Fruit fly (Drosophila melanogaster) whole organism, embryonic: ENCODE results near the gene CG2931.

Source experiments
- Abd-B ChIP-seq: fragments of 200-800 bp; sonication (Bioruptor generic); optimal IDR thresholded peaks from 2 replicates; lab custom pipeline; 2018; ENCODE audit warnings: missing biosample characterization, mild to moderate bottlenecking, missing genetic modification characterization, moderate library complexity
- CG11247 ChIP-seq: fragments of 200-800 bp; sonication (Bioruptor generic); IDR thresholded peaks from 2 replicates; pipeline ENCODE4 v1.3.6; 2022; ENCODE audit warnings: missing biosample characterization, missing genetic modification characterization
- CG12104 ChIP-seq: fragments of 200-800 bp; sonication (Bioruptor generic); optimal IDR thresholded peaks from 3 replicates; lab custom pipeline; 2016; ENCODE audit warnings: missing biosample characterization, missing genetic modification characterization
- CG12744 ChIP-seq: fragments of 200-800 bp; sonication (Bioruptor generic); optimal IDR thresholded peaks from 2 replicates; lab custom pipeline; 2016; ENCODE audit warnings: missing biosample characterization, missing genetic modification characterization
- CG16813 ChIP-seq: fragments of 200-800 bp; sonication (Bioruptor generic); IDR thresholded peaks from 3 replicates; pipeline ENCODE4 v1.3.6; 2022; ENCODE audit warnings: missing biosample characterization, missing genetic modification characterization; ENCODE audit not compliant: partially characterized antibody
- CG2120 ChIP-seq: fragments of 200-800 bp; sonication (Bioruptor generic); optimal IDR thresholded peaks from 3 replicates; lab custom pipeline; 2016; ENCODE audit warnings: missing biosample characterization, missing genetic modification characterization
- CG31441 ChIP-seq: fragments of 200-800 bp; sonication (Bioruptor generic); IDR thresholded peaks from 2 replicates; pipeline ENCODE4 v1.3.6; 2022; ENCODE audit warnings: missing biosample characterization, missing genetic modification characterization
- CG5245 ChIP-seq: fragments of 200-800 bp; sonication (Bioruptor generic); optimal IDR thresholded peaks from 3 replicates; lab custom pipeline; 2016; ENCODE audit warnings: missing biosample characterization, missing genetic modification characterization
- CG6654 ChIP-seq: fragments of 200-800 bp; sonication (Bioruptor generic); optimal IDR thresholded peaks from 2 replicates; lab custom pipeline; 2017; ENCODE audit warnings: missing biosample characterization, mild to moderate bottlenecking, missing genetic modification characterization
- CG6765 ChIP-seq: fragments of 200-800 bp; sonication (Bioruptor generic); optimal IDR thresholded peaks from 3 replicates; lab custom pipeline; 2017; ENCODE audit warnings: missing biosample characterization, mild to moderate bottlenecking, missing genetic modification characterization
- CG7556 ChIP-seq: fragments of 200-800 bp; sonication (Bioruptor generic); optimal IDR thresholded peaks from 2 replicates; lab custom pipeline; 2017; ENCODE audit warnings: missing biosample characterization, mild to moderate bottlenecking, missing genetic modification characterization
- CG8924 ChIP-seq: fragments of 200-800 bp; optimal IDR thresholded peaks from 3 replicates; lab custom pipeline; 2019; ENCODE audit warnings: missing biosample characterization, mild to moderate bottlenecking, missing genetic modification characterization, moderate library complexity
- CG9817 ChIP-seq: fragments of 200-800 bp; sonication (Bioruptor generic); optimal IDR thresholded peaks from 2 replicates; lab custom pipeline; 2018; ENCODE audit warnings: missing biosample characterization, mild to moderate bottlenecking, missing genetic modification characterization, moderate library complexity
- Dad ChIP-seq: fragments of 200-800 bp; sonication (Bioruptor generic); optimal IDR thresholded peaks from 3 replicates; lab custom pipeline; 2016; ENCODE audit warnings: missing biosample characterization, missing genetic modification characterization
- Dbx ChIP-seq: fragments of 200-800 bp; sonication (Bioruptor generic); IDR thresholded peaks from 3 replicates; pipeline ENCODE4 v1.3.6; 2022; ENCODE audit warnings: missing biosample characterization, missing genetic modification characterization
- E2f1 ChIP-seq: fragments of 200-800 bp; sonication (Bioruptor generic); IDR thresholded peaks from 2 replicates; pipeline ENCODE4 v1.3.6; 2022; ENCODE audit warnings: missing biosample characterization, missing genetic modification characterization
- Fer1 ChIP-seq: fragments of 200-800 bp; sonication (Bioruptor generic); optimal IDR thresholded peaks from 2 replicates; lab custom pipeline; 2017; ENCODE audit warnings: missing biosample characterization, mild to moderate bottlenecking, missing genetic modification characterization
- GATAe ChIP-seq: fragments of 200-800 bp; sonication (Bioruptor generic); conservative IDR thresholded peaks from 2 replicates; pipeline ENCODE4 v1.3.6; 2022; ENCODE audit warnings: missing biosample characterization, missing genetic modification characterization
- HLH3B ChIP-seq: fragments of 200-800 bp; sonication (Bioruptor generic); IDR thresholded peaks from 2 replicates; pipeline ENCODE4 v1.3.6; 2022; ENCODE audit warnings: missing biosample characterization, missing genetic modification characterization
- HLH4C ChIP-seq: fragments of 200-800 bp; sonication (Bioruptor generic); IDR thresholded peaks from 3 replicates; pipeline ENCODE4 v1.3.6; 2022; ENCODE audit warnings: missing biosample characterization, missing genetic modification characterization; ENCODE audit not compliant: partially characterized antibody
- Nf-YA ChIP-seq: fragments of 200-800 bp; sonication (Bioruptor generic); IDR thresholded peaks from 2 replicates; pipeline ENCODE4 v1.3.6; 2022; ENCODE audit warnings: missing biosample characterization, missing genetic modification characterization
- Opbp ChIP-seq: fragments of 200-800 bp; sonication (Bioruptor generic); IDR thresholded peaks from 3 replicates; pipeline ENCODE4 v1.3.6; 2022; ENCODE audit warnings: missing biosample characterization, missing genetic modification characterization; ENCODE audit not compliant: partially characterized antibody
- Ravus ChIP-seq: fragments of 200-800 bp; sonication (Bioruptor generic); IDR thresholded peaks from 2 replicates; pipeline ENCODE4 v1.3.6; 2022; ENCODE audit warnings: missing biosample characterization, missing genetic modification characterization
- TFAM ChIP-seq: fragments of 200-800 bp; sonication (Bioruptor generic); optimal IDR thresholded peaks from 2 replicates; lab custom pipeline; 2017; ENCODE audit warnings: missing biosample characterization, missing genetic modification characterization, inconsistent platforms
- Xrp1 ChIP-seq: fragments of 200-800 bp; sonication (Bioruptor generic); IDR thresholded peaks from 2 replicates; pipeline ENCODE4 v1.3.6; 2022; ENCODE audit warnings: missing biosample characterization, missing genetic modification characterization
- ab ChIP-seq: fragments of 200-800 bp; sonication (Bioruptor generic); optimal IDR thresholded peaks from 2 replicates; lab custom pipeline; 2016; ENCODE audit warnings: missing biosample characterization, missing genetic modification characterization
- ac ChIP-seq: fragments of 200-800 bp; sonication (Bioruptor generic); optimal IDR thresholded peaks from 3 replicates; lab custom pipeline; 2017; ENCODE audit warnings: missing biosample characterization, mild to moderate bottlenecking, missing genetic modification characterization
- amos ChIP-seq: fragments of 200-800 bp; sonication (Bioruptor generic); IDR thresholded peaks from 2 replicates; pipeline ENCODE4 v1.3.6; 2022; ENCODE audit warnings: missing biosample characterization, missing genetic modification characterization; ENCODE audit not compliant: partially characterized antibody
- ato ChIP-seq: fragments of 200-800 bp; sonication (Bioruptor generic); IDR thresholded peaks from 2 replicates; pipeline ENCODE4 v1.3.6; 2022; ENCODE audit warnings: missing biosample characterization, missing genetic modification characterization; ENCODE audit not compliant: partially characterized antibody
- az2 ChIP-seq: fragments of 200-800 bp; sonication (Bioruptor generic); optimal IDR thresholded peaks from 3 replicates; lab custom pipeline; 2016; ENCODE audit warnings: missing biosample characterization, missing genetic modification characterization
- bab2 ChIP-seq: fragments of 200-800 bp; sonication (Bioruptor generic); optimal IDR thresholded peaks from 2 replicates; lab custom pipeline; 2016; ENCODE audit warnings: missing biosample characterization, missing genetic modification characterization
- btn ChIP-seq: fragments of 200-800 bp; sonication (Bioruptor generic); optimal IDR thresholded peaks from 2 replicates; lab custom pipeline; 2016; ENCODE audit warnings: missing biosample characterization, missing genetic modification characterization
- chif ChIP-seq, 2 experiments: fragments of 200-800 bp; sonication (Bioruptor generic); optimal IDR thresholded peaks; 3 replicates each; lab custom pipeline; 2016; ENCODE audit warnings: missing biosample characterization in 2 of 2, missing genetic modification characterization in 2 of 2
- ewg ChIP-seq: fragments of 200-800 bp; sonication (Bioruptor generic); optimal IDR thresholded peaks from 3 replicates; lab custom pipeline; 2017; ENCODE audit warnings: mild to moderate bottlenecking, missing biosample characterization, missing genetic modification reagents, missing genetic modification characterization
- fd102C ChIP-seq: fragments of 200-800 bp; sonication (Bioruptor generic); optimal IDR thresholded peaks from 2 replicates; lab custom pipeline; 2018; ENCODE audit warnings: missing biosample characterization, mild to moderate bottlenecking, missing genetic modification characterization, moderate library complexity
- fd3F ChIP-seq: fragments of 200-800 bp; sonication (Bioruptor generic); optimal IDR thresholded peaks from 2 replicates; lab custom pipeline; 2018; ENCODE audit warnings: missing biosample characterization, mild to moderate bottlenecking, missing genetic modification characterization, moderate library complexity
- ftz-f1 ChIP-seq: fragments of 200-800 bp; sonication (Bioruptor generic); optimal IDR thresholded peaks from 2 replicates; lab custom pipeline; 2016; ENCODE audit warnings: missing biosample characterization, missing genetic modification characterization
- h ChIP-seq: fragments of >200 bp; optimal IDR thresholded peaks from 2 replicates; lab custom pipeline; 2017
- inv ChIP-seq: fragments of 200-800 bp; sonication (Bioruptor generic); IDR thresholded peaks from 2 replicates; pipeline ENCODE4 v1.3.6; 2022; ENCODE audit warnings: missing biosample characterization, missing genetic modification characterization; ENCODE audit not compliant: partially characterized antibody
- kah ChIP-seq: fragments of 200-800 bp; sonication (Bioruptor generic); optimal IDR thresholded peaks from 2 replicates; lab custom pipeline; 2018; ENCODE audit warnings: missing biosample characterization, mild to moderate bottlenecking, missing genetic modification characterization
- nerfin-1 ChIP-seq: fragments of 200-800 bp; sonication (Bioruptor generic); optimal IDR thresholded peaks from 3 replicates; lab custom pipeline; 2019; ENCODE audit warnings: missing biosample characterization, mild to moderate bottlenecking, missing genetic modification characterization, moderate library complexity
- org-1 ChIP-seq: fragments of 200-800 bp; sonication (Bioruptor generic); optimal IDR thresholded peaks from 2 replicates; lab custom pipeline; 2017; ENCODE audit warnings: missing biosample characterization, missing genetic modification characterization
- phol ChIP-seq: fragments of 200-800 bp; sonication (Bioruptor generic); optimal IDR thresholded peaks from 3 replicates; lab custom pipeline; 2018; ENCODE audit warnings: missing biosample characterization, mild to moderate bottlenecking, missing genetic modification characterization, moderate library complexity
- pita ChIP-seq: fragments of 200-800 bp; sonication (Bioruptor generic); optimal IDR thresholded peaks from 2 replicates; lab custom pipeline; 2017; ENCODE audit warnings: missing biosample characterization, mild to moderate bottlenecking, missing genetic modification characterization
- row ChIP-seq: fragments of 200-800 bp; sonication (Bioruptor generic); IDR thresholded peaks from 3 replicates; pipeline ENCODE4 v1.3.6; 2022; ENCODE audit warnings: missing biosample characterization, missing genetic modification characterization
- sim ChIP-seq: fragments of 200-800 bp; sonication (Bioruptor generic); IDR thresholded peaks from 2 replicates; pipeline ENCODE4 v1.3.6; 2022; ENCODE audit warnings: missing biosample characterization, missing genetic modification characterization
- sima ChIP-seq: fragments of 200-800 bp; sonication (Bioruptor generic); optimal IDR thresholded peaks from 2 replicates; lab custom pipeline; 2016; ENCODE audit warnings: missing biosample characterization, missing genetic modification characterization
- so ChIP-seq: fragments of 200-800 bp; sonication (Bioruptor generic); IDR thresholded peaks from 3 replicates; pipeline ENCODE4 v1.3.6; 2022; ENCODE audit warnings: missing biosample characterization, missing genetic modification characterization
- sqz ChIP-seq: fragments of 200-800 bp; sonication (Bioruptor generic); optimal IDR thresholded peaks from 3 replicates; lab custom pipeline; 2018; ENCODE audit warnings: missing biosample characterization, mild to moderate bottlenecking, missing genetic modification characterization
- tap ChIP-seq: fragments of 200-800 bp; optimal IDR thresholded peaks from 3 replicates; lab custom pipeline; 2019; ENCODE audit warnings: missing biosample characterization, mild to moderate bottlenecking, missing genetic modification characterization, moderate library complexity
- tin ChIP-seq: fragments of 200-800 bp; sonication (Bioruptor generic); optimal IDR thresholded peaks from 3 replicates; lab custom pipeline; 2016; ENCODE audit warnings: missing biosample characterization, missing genetic modification characterization
- zfh2 ChIP-seq: fragments of 200-800 bp; sonication (Bioruptor generic); optimal IDR thresholded peaks from 2 replicates; lab custom pipeline; 2016; ENCODE audit warnings: missing biosample characterization, missing genetic modification characterization

CG2931 gene

dm6 chr3R:5613114-5613443 is 44.7 kb upstream of the CG2931 start, which contains the start of gene Atu (continued):
- no peak for TF ChIP-seq HLH3B (GFP tag; lab: Robert Waterston, UW)
- peak; percentile 3 for TF ChIP-seq ewg (GFP tag; lab: Kevin White, UChicago)
- TF ChIP-seq CG6765 (GFP tag; lab: Kevin White, UChicago): no peak
- peak; percentile 93 for TF ChIP-seq CG16813 (GFP tag; lab: Robert Waterston, UW)
- TF ChIP-seq Xrp1 (GFP tag; lab: Robert Waterston, UW): no peak
- no peak for TF ChIP-seq tap
- no peak for TF ChIP-seq kah (GFP tag; lab: Kevin White, UChicago)
- no peak for TF ChIP-seq Nf-YA
- TF ChIP-seq Ravus (GFP tag; lab: Robert Waterston, UW): no peak
- TF ChIP-seq CG8924: peak; percentile 33
- TF ChIP-seq ftz-f1 (GFP tag; lab: Kevin White, UChicago): no peak
- TF ChIP-seq so (GFP tag; lab: Robert Waterston, UW): no peak
- TF ChIP-seq Dbx: no peak
- no peak for TF ChIP-seq ab (GFP tag; lab: Kevin White, UChicago)
- TF ChIP-seq pita (GFP tag; lab: Kevin White, UChicago): no peak
- TF ChIP-seq CG12104 (GFP tag; lab: Kevin White, UChicago): no peak
- TF ChIP-seq CG6654 (GFP tag; lab: Kevin White, UChicago): no peak
- no peak for TF ChIP-seq GATAe (GFP tag; lab: Robert Waterston, UW)
- TF ChIP-seq tin (GFP tag; lab: Kevin White, UChicago): peak; percentile 28
- no peak for TF ChIP-seq bab2
- no peak for TF ChIP-seq CG5245 (GFP tag; lab: Kevin White, UChicago)
- no peak for TF ChIP-seq az2
- TF ChIP-seq nerfin-1: peak; percentile 18
- TF ChIP-seq TFAM (GFP tag; lab: Kevin White, UChicago): no peak
- TF ChIP-seq zfh2 (GFP tag; lab: Kevin White, UChicago): peak; percentile 38
- TF ChIP-seq h (lab: Kevin White, UChicago): no peak
- TF ChIP-seq CG2120 (GFP tag; lab: Kevin White, UChicago): peak; percentile 72
- peak; percentile 32 for TF ChIP-seq Dad (GFP tag; lab: Kevin White, UChicago)
- peak; percentile 93 for TF ChIP-seq HLH4C (GFP tag; lab: Robert Waterston, UW)
- no peak for TF ChIP-seq sim
- TF ChIP-seq CG11247 (GFP tag; lab: Robert Waterston, UW): no peak
- TF ChIP-seq Fer1 (GFP tag; lab: Kevin White, UChicago): peak; percentile 3
- no peak for TF ChIP-seq org-1 (GFP tag; lab: Kevin White, UChicago)
- no peak for TF ChIP-seq fd102C (GFP tag; lab: Kevin White, UChicago)
- TF ChIP-seq row: peak; percentile 62
- no peak for TF ChIP-seq ac
- no peak for TF ChIP-seq CG12744
- no peak for TF ChIP-seq fd3F (GFP tag; lab: Kevin White, UChicago)
- no peak for TF ChIP-seq CG7556 (GFP tag; lab: Kevin White, UChicago)
- TF ChIP-seq E2f1 (GFP tag; lab: Robert Waterston, UW): no peak
- TF ChIP-seq sima (GFP tag; lab: Kevin White, UChicago): no peak
- TF ChIP-seq sqz (GFP tag; lab: Kevin White, UChicago): peak; percentile 8
- TF ChIP-seq amos (GFP tag; lab: Robert Waterston, UW): peak; percentile 87
- peak; percentile 73 for TF ChIP-seq Abd-B (GFP tag; lab: Kevin White, UChicago)
- peak; percentile 43; the same call in 1 of the 2 replicates for TF ChIP-seq CG31441 (GFP tag; lab: Robert Waterston, UW)
- peak; percentile 25 for TF ChIP-seq CG9817 (tag; lab: Kevin White, UChicago)
- TF ChIP-seq ato (GFP tag; lab: Robert Waterston, UW): peak; percentile 73; the same call in 1 of the 2 replicates
- peak; percentile 91 for TF ChIP-seq Opbp
- TF ChIP-seq btn (GFP tag; lab: Kevin White, UChicago): no peak
- peak; percentile 90 for TF ChIP-seq inv
- peak; percentile 66 for TF ChIP-seq phol (tag; lab: Kevin White, UChicago)
- TF ChIP-seq chif (GFP tag; optimal IDR thresholded peaks at IDR 0.05; lab: Kevin White, UChicago): no peak
